Worm (Caenorhabditis elegans): ENCODE data around the gene M03F8.1.

M03F8.1 gene

ce11 chrV:5916862-5917261, 34.4 kb upstream of the M03F8.1 start:
- no peak for TF ChIP-seq unc-39 (tag; optimal IDR thresholded peaks at IDR 0.05)
- TF ChIP-seq unc-62 (GFP tag; optimal IDR thresholded peaks at IDR 0.05 in 1 of 2), result peak in 1 of 2 experiments; percentile 90
- no peak for TF ChIP-seq unc-62 (tag; optimal IDR thresholded peaks at IDR 0.05)

DNA sequence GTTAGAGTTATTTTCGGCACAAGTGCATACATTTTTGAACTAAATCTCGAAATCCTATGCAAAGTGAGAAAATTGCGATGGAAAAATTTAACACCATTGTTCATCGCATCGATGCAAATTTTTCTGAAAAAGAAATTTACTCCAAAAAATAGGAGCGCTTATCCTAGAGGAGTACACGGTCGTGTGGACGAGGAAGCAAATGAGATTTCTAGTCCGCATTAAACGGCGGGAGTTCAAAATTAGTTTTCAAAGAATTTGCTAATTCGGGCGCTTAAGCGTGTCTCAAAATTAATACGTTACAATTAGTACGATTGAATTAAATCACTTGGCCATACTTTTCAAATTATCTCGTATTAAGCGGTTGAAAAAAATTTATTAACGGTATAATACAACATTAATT, 33.5 kb upstream of the M03F8.1 start, which contains the start of gene lrpr-1:
Gene lrpr-1, minus strand, starts transcription at position 185 of the 400 bp plus-strand sequence.
- TF ChIP-seq dve-1 (tag; optimal IDR thresholded peaks at IDR 0.05; ENCODE audit: insufficient read depth) (no peak), hlh-30 (tag; optimal IDR thresholded peaks at IDR 0.05; ENCODE audit: insufficient read depth) (peak; percentile 52), lin-15B (tag; optimal IDR thresholded peaks at IDR 0.05) (no peak), madf-5 (GFP tag; IDR thresholded peaks at IDR 0.05) (0 out of 4 replicates have a peak, but pooled peaks of 1 of the 2 experiments have one; percentile 81), dmd-6 (GFP tag; IDR thresholded peaks at IDR 0.05) (no peak), daf-16 (GFP tag; optimal IDR thresholded peaks at IDR 0.05) (peak in 1 of 2 experiments; percentile 49), daf-16 (tag; optimal IDR thresholded peaks at IDR 0.05) (no peak), fkh-10 (GFP tag; optimal IDR thresholded peaks at IDR 0.05) (peak; percentile 3), lin-13 (GFP tag; optimal IDR thresholded peaks at IDR 0.05) (peak; percentile 12), mdt-29 (GFP tag; IDR thresholded peaks at IDR 0.05) (0 out of 2 replicates have a peak, but pooled peaks have one; percentile 23), rbr-2 (tag; optimal IDR thresholded peaks at IDR 0.05) (peak; percentile 65), madf-9 (GFP tag; conservative IDR thresholded peaks at IDR 0.05) (peak; percentile 85), nhr-6 (tag; optimal IDR thresholded peaks at IDR 0.05) (peak; percentile 75), mxl-3 (GFP tag; optimal IDR thresholded peaks at IDR 0.05) (no peak), zip-2 (tag; optimal IDR thresholded peaks at IDR 0.05) (no peak), F10B5.3 (tag; optimal IDR thresholded peaks at IDR 0.05) (peak; percentile 55), lim-7 (GFP tag; IDR thresholded peaks at IDR 0.05) (no peak), Y75B8A.6 (GFP tag; IDR thresholded peaks at IDR 0.05) (no peak), zfp-2 (tag; optimal IDR thresholded peaks at IDR 0.05) (no peak), ceh-44 (GFP tag; IDR thresholded peaks at IDR 0.05) (0 out of 2 replicates have a peak, but pooled peaks have one; percentile 18), unc-130 (GFP tag; optimal IDR thresholded peaks at IDR 0.05) (peak; percentile 92), saeg-2 (GFP tag; IDR thresholded peaks at IDR 0.05) (no peak), tag-97 (GFP tag; IDR thresholded peaks at IDR 0.05) (peak; percentile 81; the same call in 1 of the 2 replicates), lin-38 (GFP tag; IDR thresholded peaks at IDR 0.05) (no peak), Y48G9A.11 (GFP tag; IDR thresholded peaks at IDR 0.05) (peak; percentile 93), jun-1 (tag; optimal IDR thresholded peaks at IDR 0.05) (peak; percentile 30), T20F7.1 (GFP tag; optimal IDR thresholded peaks at IDR 0.05) (peak; percentile 81), aly-2 (tag; optimal IDR thresholded peaks at IDR 0.05) (no peak), Y5F2A.4 (GFP tag; optimal IDR thresholded peaks at IDR 0.05) (no peak), F49E8.2 (tag; optimal IDR thresholded peaks at IDR 0.05; ENCODE audit: borderline replicate concordance) (peak; percentile 52), ceh-20 (GFP tag; IDR thresholded peaks at IDR 0.05) (peak; percentile 78), spr-1 (tag; optimal IDR thresholded peaks at IDR 0.05) (no peak), pha-4 (GFP tag; IDR thresholded peaks at IDR 0.05) (no peak), pha-4 (tag; optimal IDR thresholded peaks at IDR 0.05) (no peak), mxl-2 (GFP tag; conservative IDR thresholded peaks at IDR 0.05) (0 out of 2 replicates have a peak, but pooled peaks have one; percentile 49), unc-62 (GFP tag; optimal IDR thresholded peaks at IDR 0.05 in 1 of 2) (no peak), unc-62 (tag; optimal IDR thresholded peaks at IDR 0.05) (no peak), dpl-1 (GFP tag; optimal IDR thresholded peaks at IDR 0.05) (peak; percentile 99), lin-1 (GFP tag; IDR thresholded peaks at IDR 0.05) (no peak), F44E2.7 (GFP tag; IDR thresholded peaks at IDR 0.05) (no peak), F37D6.2 (tag; optimal IDR thresholded peaks at IDR 0.05) (no peak), duxl-1 (tag; optimal IDR thresholded peaks at IDR 0.05; ENCODE audit: poor library complexity) (peak; percentile 38), nhr-11 (tag; optimal IDR thresholded peaks at IDR 0.05) (peak; percentile 43), hlh-11 (tag; optimal IDR thresholded peaks at IDR 0.05) (no peak), vab-7 (GFP tag; IDR thresholded peaks at IDR 0.05) (no peak), hmg-1.1 (GFP tag; IDR thresholded peaks at IDR 0.05) (peak; percentile 66), cey-2 (tag; optimal IDR thresholded peaks at IDR 0.05; ENCODE audit: borderline replicate concordance, insufficient read depth) (no peak), nhr-28 (tag; optimal IDR thresholded peaks at IDR 0.05) (no peak)
